Worm (Caenorhabditis elegans) whole organism, young adult: Measurements from ENCODE around the gene ndua-1.

Source experiments
- B0019.2 ChIP-seq: fragments of 200-800 bp; sonication (Bioruptor generic); conservative IDR thresholded peaks from 2 replicates; pipeline ENCODE4 v1.3.6; 2022; ENCODE audit warnings: missing genetic modification reagents, missing genetic modification characterization, missing compliant biosample characterization
- F23B12.7 ChIP-seq: sonication (generic microtip); optimal IDR thresholded peaks from 2 replicates; lab custom pipeline; 2017; ENCODE audit warnings: missing genetic modification characterization, mild to moderate bottlenecking, missing compliant biosample characterization, antibody characterized with exemption, moderate library complexity; ENCODE audit not compliant: insufficient read depth
- atf-7 ChIP-seq: sonication (generic microtip); optimal IDR thresholded peaks from 2 replicates; lab custom pipeline; 2017; ENCODE audit warnings: mild to moderate bottlenecking, missing genetic modification characterization, missing compliant biosample characterization
- him-1 ChIP-seq: sonication (generic microtip); optimal IDR thresholded peaks from 2 replicates; lab custom pipeline; 2016; ENCODE audit warnings: missing genotype, missing genetic modification reagents, missing genetic modification characterization, missing compliant biosample characterization
- snpc-4 ChIP-seq, 5 experiments: fragments of 150-350 bp in 1 of 5; sonication (generic microtip) in 4 of 5; optimal IDR thresholded peaks; 2 replicates each; lab custom pipeline; 2014 to 2018; ENCODE audit warnings: missing genetic modification characterization in 5 of 5, missing biosample characterization in 3 of 5, antibody characterized with exemption in 2 of 5, mild to moderate bottlenecking in 2 of 5, missing compliant biosample characterization in 2 of 5, missing genotype in 2 of 5, moderate library complexity in 2 of 5, missing genetic modification reagents in 1 of 5

DNA sequence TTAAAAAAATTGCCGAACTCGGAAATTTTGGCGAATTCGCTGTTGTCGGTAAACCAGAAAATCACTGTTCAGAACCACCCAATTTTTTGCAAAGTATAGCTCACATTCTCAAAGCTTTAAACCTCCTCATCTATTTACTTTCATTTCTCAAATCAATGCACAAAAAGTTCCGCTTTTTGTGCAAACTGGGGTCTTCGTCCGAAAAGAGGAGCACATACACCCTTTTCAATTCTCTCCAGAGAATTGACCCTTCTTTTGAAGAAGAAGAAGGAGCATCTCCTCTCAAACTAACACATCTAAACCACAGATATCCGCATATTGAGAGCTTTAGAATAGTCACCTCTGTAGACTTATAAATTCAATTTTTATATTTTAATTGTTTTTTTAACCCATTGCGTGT, 23.6 kb upstream of the ndua-1 start:
- TF ChIP-seq snpc-4 (GFP tag; optimal IDR thresholded peaks at IDR 0.05; lab: Kevin White, UChicago) (no peak), snpc-4 (tag; optimal IDR thresholded peaks at IDR 0.05; lab: Kevin White, UChicago) (no peak), atf-7 (no peak), him-1 (no peak), B0019.2 (GFP tag; lab: Robert Waterston, UW) (no peak), F23B12.7 (no peak)
